Fruit fly (Drosophila melanogaster) whole organism, embryonic: ENCODE measurements around the gene Trpgamma.

Source experiments
- Ada2b ChIP-seq: fragments of 200-800 bp; sonication (Bioruptor generic); IDR thresholded peaks from 2 replicates; pipeline ENCODE4 v1.3.6; 2022; ENCODE audit warnings: missing biosample characterization, missing genetic modification characterization
- Bgb ChIP-seq: fragments of 200-800 bp; sonication (Bioruptor generic); IDR thresholded peaks from 2 replicates; pipeline ENCODE4 v1.3.6; 2022; ENCODE audit warnings: missing biosample characterization, missing genetic modification characterization; ENCODE audit not compliant: partially characterized antibody
- Bteb2 ChIP-seq: fragments of 200-800 bp; sonication (Bioruptor generic); optimal IDR thresholded peaks from 2 replicates; lab custom pipeline; 2016; ENCODE audit warnings: missing biosample characterization, missing genetic modification characterization
- CG1024 ChIP-seq: fragments of 200-800 bp; sonication (Bioruptor generic); IDR thresholded peaks from 2 replicates; pipeline ENCODE4 v1.3.6; 2022; ENCODE audit warnings: missing biosample characterization, missing genetic modification characterization
- CG10274 ChIP-seq: fragments of 200-800 bp; sonication (Bioruptor generic); optimal IDR thresholded peaks from 3 replicates; lab custom pipeline; 2017; ENCODE audit warnings: missing biosample characterization, mild to moderate bottlenecking, missing genetic modification characterization
- CG11696 ChIP-seq: fragments of 200-800 bp; sonication (Bioruptor generic); IDR thresholded peaks from 2 replicates; pipeline ENCODE4 v1.3.6; 2022; ENCODE audit warnings: missing biosample characterization, missing genetic modification characterization
- CG12104 ChIP-seq: fragments of 200-800 bp; sonication (Bioruptor generic); optimal IDR thresholded peaks from 3 replicates; lab custom pipeline; 2016; ENCODE audit warnings: missing biosample characterization, missing genetic modification characterization
- CG12391 ChIP-seq: fragments of 200-800 bp; sonication (Bioruptor generic); optimal IDR thresholded peaks from 3 replicates; lab custom pipeline; 2018; ENCODE audit warnings: missing biosample characterization, mild to moderate bottlenecking, missing genetic modification characterization, moderate library complexity
- CG16863 ChIP-seq: fragments of 200-800 bp; sonication (Bioruptor generic); optimal IDR thresholded peaks from 3 replicates; lab custom pipeline; 2016; ENCODE audit warnings: missing biosample characterization, missing genetic modification characterization
- CG17359 ChIP-seq: fragments of 200-800 bp; sonication (Bioruptor generic); optimal IDR thresholded peaks from 3 replicates; lab custom pipeline; 2018; ENCODE audit warnings: missing biosample characterization, mild to moderate bottlenecking, missing genetic modification characterization, moderate library complexity
- CG17568 ChIP-seq: fragments of 200-800 bp; sonication (Bioruptor generic); optimal IDR thresholded peaks from 2 replicates; lab custom pipeline; 2018; ENCODE audit warnings: missing biosample characterization, mild to moderate bottlenecking, missing genetic modification characterization, moderate library complexity
- CG17612 ChIP-seq: fragments of 200-800 bp; sonication (Bioruptor generic); IDR thresholded peaks from 2 replicates; pipeline ENCODE4 v1.3.6; 2022; ENCODE audit warnings: missing biosample characterization, missing genetic modification characterization
- CG18599 ChIP-seq: fragments of 200-800 bp; sonication (Bioruptor generic); optimal IDR thresholded peaks from 3 replicates; lab custom pipeline; 2017; ENCODE audit warnings: missing biosample characterization, missing genetic modification characterization, mild to moderate bottlenecking, moderate library complexity, missing genetic modification reagents
- CG3838 ChIP-seq: fragments of 200-800 bp; sonication (Bioruptor generic); optimal IDR thresholded peaks from 3 replicates; lab custom pipeline; 2016; ENCODE audit warnings: missing biosample characterization, missing genetic modification characterization
- CG4328 ChIP-seq: fragments of 200-800 bp; sonication (Bioruptor generic); optimal IDR thresholded peaks from 3 replicates; lab custom pipeline; 2017; ENCODE audit warnings: missing biosample characterization, missing genetic modification reagents, missing genetic modification characterization
- CG4730 ChIP-seq: fragments of 200-800 bp; sonication (Bioruptor generic); IDR thresholded peaks from 2 replicates; pipeline ENCODE4 v1.3.6; 2022; ENCODE audit warnings: missing biosample characterization, missing genetic modification characterization
- CG7745 ChIP-seq: fragments of 200-800 bp; sonication (Bioruptor generic); optimal IDR thresholded peaks from 2 replicates; lab custom pipeline; 2018; ENCODE audit warnings: missing biosample characterization, mild to moderate bottlenecking, missing genetic modification characterization, moderate library complexity
- CG7786 ChIP-seq: fragments of 200-800 bp; sonication (Bioruptor generic); optimal IDR thresholded peaks from 2 replicates; lab custom pipeline; 2016; ENCODE audit warnings: missing biosample characterization, missing genetic modification characterization
- CG7987 ChIP-seq: fragments of 200-800 bp; sonication (Bioruptor generic); optimal IDR thresholded peaks from 2 replicates; lab custom pipeline; 2018; ENCODE audit warnings: missing biosample characterization, mild to moderate bottlenecking, missing genetic modification characterization, moderate library complexity
- CG9797 ChIP-seq: fragments of 200-800 bp; sonication (Bioruptor generic); optimal IDR thresholded peaks from 3 replicates; lab custom pipeline; 2018; ENCODE audit warnings: missing biosample characterization, mild to moderate bottlenecking, missing genetic modification characterization
- CG9817 ChIP-seq: fragments of 200-800 bp; sonication (Bioruptor generic); optimal IDR thresholded peaks from 2 replicates; lab custom pipeline; 2018; ENCODE audit warnings: missing biosample characterization, mild to moderate bottlenecking, missing genetic modification characterization, moderate library complexity
- CG9932 ChIP-seq: fragments of 200-800 bp; sonication (Bioruptor generic); IDR thresholded peaks from 2 replicates; pipeline ENCODE4 v1.3.6; 2022; ENCODE audit warnings: missing biosample characterization, missing genetic modification characterization
- Eip74EF ChIP-seq, 2 experiments: fragments of 200-800 bp in 1 of 2; fragments of >200 bp in 1 of 2; sonication (Bioruptor generic) in 1 of 2; optimal IDR thresholded peaks; 2 replicates each; lab custom pipeline; 2017 to 2019; ENCODE audit warnings: missing biosample characterization in 2 of 2, missing genetic modification characterization in 2 of 2, mild to moderate bottlenecking in 1 of 2, moderate library complexity in 1 of 2
- H2.0 ChIP-seq: fragments of 200-800 bp; sonication (Bioruptor generic); IDR thresholded peaks from 2 replicates; pipeline ENCODE4 v1.3.6; 2022; ENCODE audit warnings: missing biosample characterization, missing genetic modification characterization
- Hmx ChIP-seq: fragments of 200-800 bp; sonication (Bioruptor generic); optimal IDR thresholded peaks from 2 replicates; lab custom pipeline; 2016; ENCODE audit warnings: missing biosample characterization, missing genetic modification characterization
- Hr3 ChIP-seq: fragments of 200-800 bp; sonication (Bioruptor generic); optimal IDR thresholded peaks from 3 replicates; lab custom pipeline; 2016; ENCODE audit warnings: missing biosample characterization, missing genetic modification characterization
- Hsf ChIP-seq: fragments of 200-800 bp; sonication (Bioruptor generic); optimal IDR thresholded peaks from 3 replicates; lab custom pipeline; 2016; ENCODE audit warnings: missing biosample characterization, missing genetic modification characterization
- MTF-1 ChIP-seq: fragments of 200-800 bp; sonication (Bioruptor generic); optimal IDR thresholded peaks from 2 replicates; lab custom pipeline; 2018; ENCODE audit warnings: missing biosample characterization, mild to moderate bottlenecking, missing genetic modification characterization, borderline replicate concordance
- NC2β ChIP-seq: fragments of 200-800 bp; sonication (Bioruptor generic); optimal IDR thresholded peaks from 2 replicates; lab custom pipeline; 2016; ENCODE audit warnings: missing biosample characterization, missing genetic modification characterization
- Nf-YC ChIP-seq: fragments of 200-800 bp; optimal IDR thresholded peaks from 3 replicates; lab custom pipeline; 2019; ENCODE audit warnings: missing biosample characterization, mild to moderate bottlenecking, missing genetic modification characterization, moderate library complexity
- PHDP ChIP-seq: fragments of 200-800 bp; sonication (Bioruptor generic); optimal IDR thresholded peaks from 3 replicates; lab custom pipeline; 2018; ENCODE audit warnings: missing biosample characterization, mild to moderate bottlenecking, missing genetic modification characterization, moderate library complexity
- al ChIP-seq: fragments of 200-800 bp; sonication (Bioruptor generic); IDR thresholded peaks from 2 replicates; pipeline ENCODE4 v1.3.6; 2022; ENCODE audit warnings: missing biosample characterization, missing genetic modification characterization
- chif ChIP-seq, 2 experiments: fragments of 200-800 bp; sonication (Bioruptor generic); optimal IDR thresholded peaks; 3 replicates each; lab custom pipeline; 2016; ENCODE audit warnings: missing biosample characterization in 2 of 2, missing genetic modification characterization in 2 of 2
- grau ChIP-seq: fragments of 200-800 bp; optimal IDR thresholded peaks from 3 replicates; lab custom pipeline; 2019; ENCODE audit warnings: missing biosample characterization, mild to moderate bottlenecking, missing genetic modification characterization, moderate library complexity
- h ChIP-seq: fragments of >200 bp; optimal IDR thresholded peaks from 2 replicates; lab custom pipeline; 2017
- nerfin-1 ChIP-seq: fragments of 200-800 bp; sonication (Bioruptor generic); optimal IDR thresholded peaks from 3 replicates; lab custom pipeline; 2019; ENCODE audit warnings: missing biosample characterization, mild to moderate bottlenecking, missing genetic modification characterization, moderate library complexity
- oc ChIP-seq: fragments of 200-800 bp; sonication (Bioruptor generic); optimal IDR thresholded peaks from 2 replicates; lab custom pipeline; 2018; ENCODE audit warnings: missing biosample characterization, mild to moderate bottlenecking, missing genetic modification characterization, moderate library complexity
- pita ChIP-seq: fragments of 200-800 bp; sonication (Bioruptor generic); optimal IDR thresholded peaks from 2 replicates; lab custom pipeline; 2017; ENCODE audit warnings: missing biosample characterization, mild to moderate bottlenecking, missing genetic modification characterization
- pros ChIP-seq: fragments of 200-800 bp; sonication (Bioruptor generic); optimal IDR thresholded peaks from 3 replicates; lab custom pipeline; 2019; ENCODE audit warnings: missing biosample characterization, mild to moderate bottlenecking, missing genetic modification characterization, moderate library complexity
- pum ChIP-seq: fragments of 200-800 bp; sonication (Bioruptor generic); optimal IDR thresholded peaks from 2 replicates; lab custom pipeline; 2016; ENCODE audit warnings: missing biosample characterization, missing genetic modification characterization
- repo ChIP-seq: fragments of 200-800 bp; sonication (Bioruptor generic); optimal IDR thresholded peaks from 2 replicates; lab custom pipeline; 2016; ENCODE audit warnings: missing biosample characterization, missing genetic modification characterization
- shn ChIP-seq: fragments of 200-800 bp; sonication (Bioruptor generic); optimal IDR thresholded peaks from 3 replicates; lab custom pipeline; 2016; ENCODE audit warnings: missing biosample characterization, missing genetic modification characterization
- sisA ChIP-seq: fragments of 200-800 bp; sonication (Bioruptor generic); IDR thresholded peaks from 2 replicates; pipeline ENCODE4 v1.3.6; 2022; ENCODE audit warnings: missing biosample characterization, missing genetic modification characterization
- slbo ChIP-seq: fragments of 200-800 bp; sonication (Bioruptor generic); IDR thresholded peaks from 2 replicates; pipeline ENCODE4 v1.3.6; 2022; ENCODE audit warnings: missing biosample characterization, missing genetic modification characterization
- stc ChIP-seq: fragments of 200-800 bp; sonication (Bioruptor generic); IDR thresholded peaks from 2 replicates; pipeline ENCODE4 v1.3.6; 2022; ENCODE audit warnings: missing biosample characterization, missing genetic modification characterization
- sug ChIP-seq: fragments of 200-800 bp; optimal IDR thresholded peaks from 2 replicates; lab custom pipeline; 2019; ENCODE audit warnings: missing biosample characterization, mild to moderate bottlenecking, missing genetic modification characterization, moderate library complexity
- tgo ChIP-seq: fragments of 200-800 bp; sonication (Bioruptor generic); IDR thresholded peaks from 3 replicates; pipeline ENCODE4 v1.3.6; 2022; ENCODE audit warnings: missing biosample characterization, missing genetic modification characterization
- tna ChIP-seq: fragments of 200-800 bp; sonication (Bioruptor generic); IDR thresholded peaks from 2 replicates; pipeline ENCODE4 v1.3.6; 2022; ENCODE audit warnings: missing biosample characterization, missing genetic modification characterization; ENCODE audit not compliant: partially characterized antibody
- trh ChIP-seq: fragments of 200-800 bp; sonication (Bioruptor generic); optimal IDR thresholded peaks from 2 replicates; lab custom pipeline; 2016; ENCODE audit warnings: missing biosample characterization, missing genetic modification characterization
- vvl ChIP-seq: fragments of 200-800 bp; sonication (Bioruptor generic); IDR thresholded peaks from 2 replicates; pipeline ENCODE4 v1.3.6; 2022; ENCODE audit warnings: missing biosample characterization, missing genetic modification characterization

The Trpgamma gene

dm6 chr2L:16689800-16690618 is 13.5 kb upstream of the Trpgamma start (continued):
- no peak for TF ChIP-seq MTF-1
- no peak for TF ChIP-seq CG4730
- TF ChIP-seq Hmx (GFP tag; lab: Kevin White, UChicago): no peak
- TF ChIP-seq Bgb (GFP tag; lab: Robert Waterston, UW): no peak
- no peak for TF ChIP-seq tna (GFP tag; lab: Robert Waterston, UW)
- peak; percentile 28 for TF ChIP-seq Hsf (GFP tag; lab: Kevin White, UChicago)
- peak; percentile 89 for TF ChIP-seq CG11696 (GFP tag; lab: Robert Waterston, UW)
- no peak for TF ChIP-seq Bteb2 (GFP tag; lab: Kevin White, UChicago)
- TF ChIP-seq CG7987 (GFP tag; lab: Kevin White, UChicago): no peak
- no peak for TF ChIP-seq oc (tag; lab: Kevin White, UChicago)
- TF ChIP-seq stc (GFP tag; lab: Robert Waterston, UW): no peak
- TF ChIP-seq pros (GFP tag; lab: Kevin White, UChicago): peak; percentile 8
- TF ChIP-seq pita (GFP tag; lab: Kevin White, UChicago): no peak
- no peak for TF ChIP-seq CG7745 (tag; lab: Kevin White, UChicago)
- TF ChIP-seq CG9932 (GFP tag; lab: Robert Waterston, UW): no peak
- TF ChIP-seq h (lab: Kevin White, UChicago): no peak
- no peak for TF ChIP-seq pum (GFP tag; lab: Kevin White, UChicago)
- TF ChIP-seq CG10274 (GFP tag; lab: Kevin White, UChicago): no peak
- peak; percentile 57 for TF ChIP-seq slbo (GFP tag; lab: Robert Waterston, UW)
- TF ChIP-seq grau (tag; lab: Kevin White, UChicago): peak; percentile 41
- TF ChIP-seq repo (GFP tag; lab: Kevin White, UChicago): no peak
- TF ChIP-seq trh (GFP tag; lab: Kevin White, UChicago): no peak
- no peak for TF ChIP-seq CG9817 (tag; lab: Kevin White, UChicago)
- no peak for TF ChIP-seq H2.0 (GFP tag; lab: Robert Waterston, UW)
- TF ChIP-seq PHDP: peak; percentile 29
- no peak for TF ChIP-seq Ada2b (GFP tag; lab: Robert Waterston, UW)
- TF ChIP-seq CG7786 (GFP tag; lab: Kevin White, UChicago): peak; percentile 19
- TF ChIP-seq CG12104 (GFP tag; lab: Kevin White, UChicago): no peak
- TF ChIP-seq CG4328 (GFP tag; lab: Kevin White, UChicago): no peak
- no peak for TF ChIP-seq CG17612 (GFP tag; lab: Robert Waterston, UW)
- no peak; the same call in 1 of the 2 replicates for TF ChIP-seq vvl (GFP tag; lab: Robert Waterston, UW)
- no peak for TF ChIP-seq CG1024 (GFP tag; lab: Robert Waterston, UW)
- no peak for TF ChIP-seq Hr3
- TF ChIP-seq Nf-YC (tag; lab: Kevin White, UChicago): peak; percentile 48
- peak; percentile 33 for TF ChIP-seq CG12391 (tag; lab: Kevin White, UChicago)
- TF ChIP-seq CG17568 (GFP tag; lab: Kevin White, UChicago): peak; percentile 13
- no peak for TF ChIP-seq CG16863 (GFP tag; lab: Kevin White, UChicago)
- no peak for TF ChIP-seq CG17359 (tag; lab: Kevin White, UChicago)
- peak in 1 of 2 experiments; percentile 41 for TF ChIP-seq chif (GFP tag; optimal IDR thresholded peaks at IDR 0.05; lab: Kevin White, UChicago)
- no peak for TF ChIP-seq sisA (GFP tag; lab: Robert Waterston, UW)
- TF ChIP-seq al (GFP tag; lab: Robert Waterston, UW): no peak
- peak; percentile 38 for TF ChIP-seq nerfin-1 (tag; lab: Kevin White, UChicago)
- no peak for TF ChIP-seq shn (GFP tag; lab: Kevin White, UChicago)
- no peak for TF ChIP-seq tgo (GFP tag; lab: Robert Waterston, UW)
- no peak for TF ChIP-seq CG9797 (GFP tag; lab: Kevin White, UChicago)
- TF ChIP-seq NC2β (GFP tag; lab: Kevin White, UChicago): no peak
- no peak for TF ChIP-seq Eip74EF (GFP tag; optimal IDR thresholded peaks at IDR 0.05; lab: Kevin White, UChicago)
- TF ChIP-seq CG3838 (GFP tag; lab: Kevin White, UChicago): no peak
- TF ChIP-seq sug (tag; lab: Kevin White, UChicago): no peak
- TF ChIP-seq CG18599: no peak
